Fruit fly (Drosophila melanogaster): ENCODE data around the gene CG13962.

Gene CG13962

DNA sequence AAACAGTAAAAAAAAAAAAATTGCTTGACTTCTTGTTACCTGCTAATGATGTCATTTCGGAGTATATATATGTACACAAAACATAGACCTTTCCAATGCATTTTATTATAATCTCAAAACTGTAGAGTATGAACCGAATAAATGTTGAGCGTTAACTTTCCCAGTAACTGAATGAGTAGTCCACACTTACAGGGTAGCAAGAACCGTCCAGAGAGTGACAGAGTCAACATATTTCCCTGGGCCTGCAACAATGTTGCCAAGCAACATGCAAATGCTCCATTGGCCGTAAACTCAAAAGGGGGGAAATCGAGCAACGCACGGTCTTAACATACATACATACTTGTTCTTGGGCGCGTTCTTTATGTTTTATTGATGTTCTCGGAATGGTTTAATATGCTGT is 31.9 kb upstream of the CG13962 start:
- no peak for TF ChIP-seq HLH106 (tag; optimal IDR thresholded peaks at IDR 0.05)
- TF ChIP-seq CrebA (GFP tag; optimal IDR thresholded peaks at IDR 0.05; ENCODE audit: borderline replicate concordance), result no peak
- TF ChIP-seq dl (GFP tag; optimal IDR thresholded peaks at IDR 0.05; ENCODE audit: insufficient read depth in 1 of 2, partially characterized antibody in 2 of 2), result no peak
- TF ChIP-seq N (GFP tag; optimal IDR thresholded peaks at IDR 0.05), result no peak
- no peak for TF ChIP-seq Jra (GFP tag; optimal IDR thresholded peaks at IDR 0.05)
- TF ChIP-seq rgr (GFP tag; optimal IDR thresholded peaks at IDR 0.05), result no peak

DNA sequence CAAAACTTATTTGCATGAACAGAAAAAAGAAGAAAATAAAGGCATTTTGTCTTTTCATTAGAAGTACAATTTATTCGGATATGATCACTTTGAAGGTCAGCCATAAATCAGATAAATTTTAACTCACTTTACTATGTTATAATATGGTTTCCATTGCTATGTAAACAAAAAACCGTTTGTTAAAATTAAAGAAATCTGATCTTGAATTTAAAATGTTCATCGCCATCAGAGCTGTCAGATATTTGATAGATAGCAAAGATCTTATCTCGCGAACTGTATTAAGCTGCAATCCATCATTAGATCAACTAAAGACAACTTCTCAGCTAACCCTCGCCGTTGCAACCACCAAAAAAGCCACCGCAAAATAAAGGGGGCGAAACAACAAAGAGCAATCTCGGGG is 21.9 kb upstream of the CG13962 start:
- TF ChIP-seq ey (GFP tag; optimal IDR thresholded peaks at IDR 0.05), result no peak
- TF ChIP-seq sv (GFP tag; optimal IDR thresholded peaks at IDR 0.05), result no peak
- TF ChIP-seq dsf (GFP tag; optimal IDR thresholded peaks at IDR 0.05; ENCODE audit: borderline replicate concordance), result no peak
- TF ChIP-seq N (GFP tag; optimal IDR thresholded peaks at IDR 0.05), result no peak
- no peak for TF ChIP-seq Mio (GFP tag; optimal IDR thresholded peaks at IDR 0.05)
- no peak for TF ChIP-seq Myc (optimal IDR thresholded peaks at IDR 0.05)
- no peak for TF ChIP-seq Jra (GFP tag; optimal IDR thresholded peaks at IDR 0.05)
- TF ChIP-seq lola (GFP tag; optimal IDR thresholded peaks at IDR 0.05), result no peak
- no peak for TF ChIP-seq Hnf4 (GFP tag; optimal IDR thresholded peaks at IDR 0.05)

DNA sequence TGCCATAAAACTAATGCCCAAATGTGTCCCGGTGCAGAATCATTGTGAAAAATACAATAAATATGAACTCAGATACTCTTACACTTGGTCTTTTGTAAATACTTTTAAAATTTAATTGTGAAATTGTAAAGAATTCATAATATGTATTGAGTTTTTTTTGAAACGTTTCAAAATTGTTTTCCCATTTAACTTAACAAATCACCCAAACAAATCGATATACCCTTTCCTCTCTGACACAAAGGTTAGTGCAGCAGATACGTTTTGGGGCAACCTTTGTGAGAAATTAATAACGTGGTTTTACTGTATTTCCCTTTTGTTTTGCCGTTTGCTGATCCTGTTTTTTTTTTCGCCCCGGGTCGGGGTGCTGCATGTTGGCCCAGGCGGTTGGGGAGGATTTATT is 20.9 kb upstream of the CG13962 start:
- TF ChIP-seq dsf (GFP tag; optimal IDR thresholded peaks at IDR 0.05; ENCODE audit: borderline replicate concordance) (no peak), lola (GFP tag; optimal IDR thresholded peaks at IDR 0.05) (no peak), Dif (GFP tag; optimal IDR thresholded peaks at IDR 0.05; ENCODE audit: partially characterized antibody) (no peak), brk (GFP tag; optimal IDR thresholded peaks at IDR 0.05) (no peak), Abd-B (GFP tag; optimal IDR thresholded peaks at IDR 0.05) (no peak), br (GFP tag; optimal IDR thresholded peaks at IDR 0.05) (no peak), rgr (GFP tag; optimal IDR thresholded peaks at IDR 0.05) (no peak), OdsH (GFP tag; optimal IDR thresholded peaks at IDR 0.05) (no peak), tai (GFP tag; optimal IDR thresholded peaks at IDR 0.05) (no peak), sv (GFP tag; optimal IDR thresholded peaks at IDR 0.05) (no peak), ey (GFP tag; optimal IDR thresholded peaks at IDR 0.05) (no peak), usp (GFP tag; optimal IDR thresholded peaks at IDR 0.05) (no peak), woc (GFP tag; optimal IDR thresholded peaks at IDR 0.05) (no peak), foxo (GFP tag; optimal IDR thresholded peaks at IDR 0.05) (no peak), jim (GFP tag; optimal IDR thresholded peaks at IDR 0.05) (no peak), sage (GFP tag; optimal IDR thresholded peaks at IDR 0.05) (no peak), GATAd (GFP tag; optimal IDR thresholded peaks at IDR 0.05) (no peak)

DNA sequence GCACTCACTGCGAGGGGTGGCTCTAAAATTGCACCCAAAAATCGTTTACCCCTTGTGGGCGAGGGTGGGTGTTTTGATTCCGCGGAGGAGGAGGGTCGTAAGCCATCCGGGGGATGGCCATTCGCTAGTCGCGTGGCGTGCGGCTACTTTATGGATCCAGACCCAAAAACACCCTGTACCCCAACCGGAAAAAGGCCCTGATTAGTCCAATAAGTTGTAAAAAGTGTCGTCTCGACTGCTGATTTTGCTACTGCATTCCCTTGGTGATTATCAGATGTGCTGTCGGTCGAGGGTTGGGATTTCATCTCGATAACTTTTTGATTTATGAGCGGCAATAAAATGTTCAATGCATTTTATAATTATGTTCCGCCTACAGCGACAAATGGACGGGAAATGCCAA is 17.1 kb upstream of the CG13962 start:
- TF ChIP-seq Rel (GFP tag; optimal IDR thresholded peaks at IDR 0.05) (no peak), Rel (tag; optimal IDR thresholded peaks at IDR 0.05) (no peak), h (GFP tag; optimal IDR thresholded peaks at IDR 0.05) (no peak), Jra (GFP tag; optimal IDR thresholded peaks at IDR 0.05) (no peak), dsf (GFP tag; optimal IDR thresholded peaks at IDR 0.05; ENCODE audit: borderline replicate concordance) (no peak), tai (GFP tag; optimal IDR thresholded peaks at IDR 0.05) (no peak), Hr83 (GFP tag; optimal IDR thresholded peaks at IDR 0.05; ENCODE audit: poor library complexity, severe bottlenecking) (no peak), Hnf4 (GFP tag; optimal IDR thresholded peaks at IDR 0.05) (no peak), pan (optimal IDR thresholded peaks at IDR 0.05) (no peak), sage (GFP tag; optimal IDR thresholded peaks at IDR 0.05) (no peak), Dfd (GFP tag; optimal IDR thresholded peaks at IDR 0.05) (no peak), dmrt93B (GFP tag; optimal IDR thresholded peaks at IDR 0.05) (no peak), psq (GFP tag; optimal IDR thresholded peaks at IDR 0.05) (no peak), ey (GFP tag; optimal IDR thresholded peaks at IDR 0.05) (no peak), Dif (GFP tag; optimal IDR thresholded peaks at IDR 0.05; ENCODE audit: partially characterized antibody) (no peak), HLH106 (tag; optimal IDR thresholded peaks at IDR 0.05) (no peak), usp (GFP tag; optimal IDR thresholded peaks at IDR 0.05) (no peak), Sp1 (GFP tag; optimal IDR thresholded peaks at IDR 0.05) (no peak), Vsx2 (GFP tag; optimal IDR thresholded peaks at IDR 0.05; ENCODE audit: partially characterized antibody) (no peak), Myc (optimal IDR thresholded peaks at IDR 0.05) (no peak)

Measured in whole organism, wandering third instar larva.